Fruit fly (Drosophila melanogaster) whole organism, embryonic: ENCODE results near the gene nanos.
A peak's percentile ranks its signal among the peaks of the same experiment; 100 is the strongest.

Experiments
- ATbp ChIP-seq: fragments of 200-800 bp; sonication (Bioruptor generic); optimal IDR thresholded peaks from 2 replicates; lab custom pipeline; 2017; ENCODE audit warnings: missing biosample characterization, mild to moderate bottlenecking, missing genetic modification characterization, missing genetic modification reagents
- C15 ChIP-seq: fragments of 200-800 bp; sonication (Bioruptor generic); IDR thresholded peaks from 3 replicates; pipeline ENCODE4 v1.3.6; 2022; ENCODE audit warnings: missing biosample characterization, missing genetic modification characterization
- CG10209 ChIP-seq: fragments of 200-800 bp; sonication (Bioruptor generic); optimal IDR thresholded peaks from 3 replicates; lab custom pipeline; 2017; ENCODE audit warnings: missing biosample characterization, mild to moderate bottlenecking, missing genetic modification characterization, missing genetic modification reagents
- CG11723 ChIP-seq: fragments of 200-800 bp; sonication (Bioruptor generic); optimal IDR thresholded peaks from 2 replicates; lab custom pipeline; 2017; ENCODE audit warnings: missing biosample characterization, mild to moderate bottlenecking, missing genetic modification characterization
- CG12391 ChIP-seq: fragments of 200-800 bp; sonication (Bioruptor generic); optimal IDR thresholded peaks from 3 replicates; lab custom pipeline; 2018; ENCODE audit warnings: missing biosample characterization, mild to moderate bottlenecking, missing genetic modification characterization, moderate library complexity
- CG15479 ChIP-seq: fragments of 200-800 bp; sonication (Bioruptor generic); optimal IDR thresholded peaks from 3 replicates; lab custom pipeline; 2019; ENCODE audit warnings: missing biosample characterization, mild to moderate bottlenecking, missing genetic modification characterization, moderate library complexity
- CG17361 ChIP-seq: fragments of 200-800 bp; sonication (Bioruptor generic); IDR thresholded peaks from 3 replicates; pipeline ENCODE4 v1.3.6; 2022; ENCODE audit warnings: missing biosample characterization, missing genetic modification characterization
- CG17612 ChIP-seq: fragments of 200-800 bp; sonication (Bioruptor generic); IDR thresholded peaks from 2 replicates; pipeline ENCODE4 v1.3.6; 2022; ENCODE audit warnings: missing biosample characterization, missing genetic modification characterization
- CG18599 ChIP-seq: fragments of 200-800 bp; sonication (Bioruptor generic); optimal IDR thresholded peaks from 3 replicates; lab custom pipeline; 2017; ENCODE audit warnings: missing biosample characterization, missing genetic modification characterization, mild to moderate bottlenecking, moderate library complexity, missing genetic modification reagents
- CG30403 ChIP-seq: fragments of 200-800 bp; sonication (Bioruptor generic); optimal IDR thresholded peaks from 3 replicates; lab custom pipeline; 2016; ENCODE audit warnings: missing biosample characterization, missing genetic modification characterization
- CG34422 ChIP-seq: fragments of 200-800 bp; sonication (Bioruptor generic); IDR thresholded peaks from 3 replicates; pipeline ENCODE4 v1.3.6; 2022; ENCODE audit warnings: missing biosample characterization, missing genetic modification characterization
- CG4404 ChIP-seq: fragments of 200-800 bp; sonication (Bioruptor generic); IDR thresholded peaks from 2 replicates; pipeline ENCODE4 v1.3.6; 2022; ENCODE audit warnings: missing biosample characterization, missing genetic modification characterization
- CG5953 ChIP-seq: fragments of 200-800 bp; sonication (Bioruptor generic); IDR thresholded peaks from 2 replicates; pipeline ENCODE4 v1.3.6; 2022; ENCODE audit warnings: missing biosample characterization, missing genetic modification characterization
- CG6254 ChIP-seq: fragments of 200-800 bp; sonication (Bioruptor generic); optimal IDR thresholded peaks from 3 replicates; lab custom pipeline; 2017; ENCODE audit warnings: mild to moderate bottlenecking, missing biosample characterization, missing genetic modification reagents, missing genetic modification characterization
- CG7987 ChIP-seq: fragments of 200-800 bp; sonication (Bioruptor generic); optimal IDR thresholded peaks from 2 replicates; lab custom pipeline; 2018; ENCODE audit warnings: missing biosample characterization, mild to moderate bottlenecking, missing genetic modification characterization, moderate library complexity
- CG8089 ChIP-seq: fragments of 200-800 bp; sonication (Bioruptor generic); optimal IDR thresholded peaks from 3 replicates; lab custom pipeline; 2016; ENCODE audit warnings: missing biosample characterization, missing genetic modification characterization
- CG8290 ChIP-seq, 3 experiments: fragments of 200-800 bp; sonication (Bioruptor generic); optimal IDR thresholded peaks; 2 replicates each; lab custom pipeline; 2016 to 2019; ENCODE audit warnings: missing biosample characterization in 3 of 3, missing genetic modification characterization in 3 of 3, mild to moderate bottlenecking in 2 of 3, moderate library complexity in 1 of 3
- CoRest ChIP-seq: fragments of 200-800 bp; sonication (Bioruptor generic); optimal IDR thresholded peaks from 3 replicates; lab custom pipeline; 2018; ENCODE audit warnings: missing biosample characterization, mild to moderate bottlenecking, missing genetic modification characterization, moderate library complexity
- Dad ChIP-seq: fragments of 200-800 bp; sonication (Bioruptor generic); optimal IDR thresholded peaks from 3 replicates; lab custom pipeline; 2016; ENCODE audit warnings: missing biosample characterization, missing genetic modification characterization
- Deaf1 ChIP-seq: fragments of 200-800 bp; optimal IDR thresholded peaks from 3 replicates; lab custom pipeline; 2019; ENCODE audit warnings: missing biosample characterization, mild to moderate bottlenecking, missing genetic modification characterization, moderate library complexity
- Fer2 ChIP-seq: fragments of 200-800 bp; sonication (Bioruptor generic); optimal IDR thresholded peaks from 2 replicates; lab custom pipeline; 2018; ENCODE audit warnings: missing biosample characterization, mild to moderate bottlenecking, missing genetic modification characterization, moderate library complexity
- Hmr ChIP-seq: fragments of 200-800 bp; sonication (Bioruptor generic); optimal IDR thresholded peaks from 3 replicates; lab custom pipeline; 2017; ENCODE audit warnings: mild to moderate bottlenecking, missing biosample characterization, missing genetic modification reagents, missing genetic modification characterization
- Hr3 ChIP-seq: fragments of 200-800 bp; sonication (Bioruptor generic); optimal IDR thresholded peaks from 3 replicates; lab custom pipeline; 2016; ENCODE audit warnings: missing biosample characterization, missing genetic modification characterization
- Mad ChIP-seq: fragments of 200-800 bp; sonication (Bioruptor generic); optimal IDR thresholded peaks from 2 replicates; lab custom pipeline; 2016; ENCODE audit warnings: missing biosample characterization, missing genetic modification characterization
- Meics ChIP-seq: fragments of 200-800 bp; sonication (Bioruptor generic); optimal IDR thresholded peaks from 2 replicates; lab custom pipeline; 2017; ENCODE audit warnings: missing biosample characterization, mild to moderate bottlenecking, missing genetic modification characterization
- Mes4 ChIP-seq: fragments of 200-800 bp; sonication (Bioruptor generic); optimal IDR thresholded peaks from 2 replicates; lab custom pipeline; 2016; ENCODE audit warnings: missing biosample characterization, missing genetic modification characterization
- NK7.1 ChIP-seq: fragments of 200-800 bp; sonication (Bioruptor generic); optimal IDR thresholded peaks from 3 replicates; lab custom pipeline; 2016; ENCODE audit warnings: missing biosample characterization, missing genetic modification characterization
- Oli ChIP-seq: fragments of 200-800 bp; sonication (Bioruptor generic); optimal IDR thresholded peaks from 2 replicates; lab custom pipeline; 2018; ENCODE audit warnings: missing biosample characterization, mild to moderate bottlenecking, missing genetic modification characterization, moderate library complexity
- Rx ChIP-seq: fragments of 200-800 bp; sonication (Bioruptor generic); IDR thresholded peaks from 2 replicates; pipeline ENCODE4 v1.3.6; 2022; ENCODE audit warnings: missing biosample characterization, missing genetic modification characterization
- Sox102F ChIP-seq: fragments of 200-800 bp; sonication (Bioruptor generic); optimal IDR thresholded peaks from 2 replicates; lab custom pipeline; 2018; ENCODE audit warnings: missing biosample characterization, mild to moderate bottlenecking, missing genetic modification characterization, moderate library complexity
- Xbp1 ChIP-seq: fragments of 200-800 bp; sonication (Bioruptor generic); optimal IDR thresholded peaks from 3 replicates; lab custom pipeline; 2016; ENCODE audit warnings: missing biosample characterization, mild to moderate bottlenecking, missing genetic modification characterization
- abd-A ChIP-seq: fragments of 200-800 bp; sonication (Bioruptor generic); optimal IDR thresholded peaks from 3 replicates; lab custom pipeline; 2019; ENCODE audit warnings: missing biosample characterization, mild to moderate bottlenecking, missing genetic modification characterization, moderate library complexity
- ato ChIP-seq: fragments of 200-800 bp; sonication (Bioruptor generic); IDR thresholded peaks from 2 replicates; pipeline ENCODE4 v1.3.6; 2022; ENCODE audit warnings: missing biosample characterization, missing genetic modification characterization; ENCODE audit not compliant: partially characterized antibody
- chn ChIP-seq: fragments of 200-800 bp; sonication (Bioruptor generic); optimal IDR thresholded peaks from 2 replicates; lab custom pipeline; 2016; ENCODE audit warnings: missing biosample characterization, missing genetic modification characterization
- corto ChIP-seq: fragments of 200-800 bp; sonication (Bioruptor generic); optimal IDR thresholded peaks from 2 replicates; lab custom pipeline; 2016; ENCODE audit warnings: missing biosample characterization, mild to moderate bottlenecking, missing genetic modification characterization, moderate library complexity
- danr ChIP-seq: fragments of 200-800 bp; sonication (Bioruptor generic); IDR thresholded peaks from 2 replicates; pipeline ENCODE4 v1.3.6; 2022; ENCODE audit warnings: missing biosample characterization, missing genetic modification characterization
- fd3F ChIP-seq: fragments of 200-800 bp; sonication (Bioruptor generic); optimal IDR thresholded peaks from 2 replicates; lab custom pipeline; 2018; ENCODE audit warnings: missing biosample characterization, mild to moderate bottlenecking, missing genetic modification characterization, moderate library complexity
- fd64A ChIP-seq: fragments of 200-800 bp; sonication (Bioruptor generic); optimal IDR thresholded peaks from 3 replicates; lab custom pipeline; 2018; ENCODE audit warnings: missing biosample characterization, mild to moderate bottlenecking, missing genetic modification characterization
- gcm ChIP-seq: fragments of 200-800 bp; sonication (Bioruptor generic); optimal IDR thresholded peaks from 2 replicates; lab custom pipeline; 2019; ENCODE audit warnings: missing biosample characterization, mild to moderate bottlenecking, missing genetic modification characterization, moderate library complexity
- gfzf ChIP-seq: fragments of 200-800 bp; sonication (Bioruptor generic); optimal IDR thresholded peaks from 2 replicates; lab custom pipeline; 2016; ENCODE audit warnings: missing biosample characterization, mild to moderate bottlenecking, missing genetic modification characterization, moderate library complexity
- ind ChIP-seq: fragments of 200-800 bp; sonication (Bioruptor generic); optimal IDR thresholded peaks from 3 replicates; lab custom pipeline; 2016; ENCODE audit warnings: missing biosample characterization, missing genetic modification characterization
- jumu ChIP-seq: fragments of 200-800 bp; sonication (Bioruptor generic); optimal IDR thresholded peaks from 3 replicates; lab custom pipeline; 2016; ENCODE audit warnings: missing biosample characterization, missing genetic modification characterization
- nerfin-1 ChIP-seq: fragments of 200-800 bp; sonication (Bioruptor generic); optimal IDR thresholded peaks from 3 replicates; lab custom pipeline; 2019; ENCODE audit warnings: missing biosample characterization, mild to moderate bottlenecking, missing genetic modification characterization, moderate library complexity
- pita ChIP-seq: fragments of 200-800 bp; sonication (Bioruptor generic); optimal IDR thresholded peaks from 2 replicates; lab custom pipeline; 2017; ENCODE audit warnings: missing biosample characterization, mild to moderate bottlenecking, missing genetic modification characterization
- prd ChIP-seq, 3 experiments: fragments of >200 bp in 2 of 3; fragments of 200-800 bp in 1 of 3; sonication (Bioruptor generic) in 1 of 3; optimal IDR thresholded peaks in 2 of 3; IDR thresholded peaks in 1 of 3; 2 replicates in 2 of 3; 3 replicates in 1 of 3; pipeline versions ENCODE4 v1.3.6 to Lab custom; 2017 to 2022; ENCODE audit warnings: missing biosample characterization in 1 of 3, missing genetic modification characterization in 1 of 3
- row ChIP-seq: fragments of 200-800 bp; sonication (Bioruptor generic); IDR thresholded peaks from 3 replicates; pipeline ENCODE4 v1.3.6; 2022; ENCODE audit warnings: missing biosample characterization, missing genetic modification characterization
- scrt ChIP-seq: fragments of 200-800 bp; sonication (Bioruptor generic); optimal IDR thresholded peaks from 2 replicates; lab custom pipeline; 2018; ENCODE audit warnings: missing biosample characterization, mild to moderate bottlenecking, missing genetic modification characterization, moderate library complexity
- sens ChIP-seq: fragments of 200-800 bp; sonication (Bioruptor generic); peaks from one replicate; lab custom pipeline; 2016; ENCODE audit warnings: missing biosample characterization, missing genetic modification characterization
- vfl ChIP-seq: fragments of 200-800 bp; sonication (Bioruptor generic); optimal IDR thresholded peaks from 2 replicates; lab custom pipeline; 2016; ENCODE audit warnings: missing biosample characterization, missing genetic modification characterization
- yki ChIP-seq: fragments of >200 bp; optimal IDR thresholded peaks from 3 replicates; lab custom pipeline; 2018

nanos gene

DNA sequence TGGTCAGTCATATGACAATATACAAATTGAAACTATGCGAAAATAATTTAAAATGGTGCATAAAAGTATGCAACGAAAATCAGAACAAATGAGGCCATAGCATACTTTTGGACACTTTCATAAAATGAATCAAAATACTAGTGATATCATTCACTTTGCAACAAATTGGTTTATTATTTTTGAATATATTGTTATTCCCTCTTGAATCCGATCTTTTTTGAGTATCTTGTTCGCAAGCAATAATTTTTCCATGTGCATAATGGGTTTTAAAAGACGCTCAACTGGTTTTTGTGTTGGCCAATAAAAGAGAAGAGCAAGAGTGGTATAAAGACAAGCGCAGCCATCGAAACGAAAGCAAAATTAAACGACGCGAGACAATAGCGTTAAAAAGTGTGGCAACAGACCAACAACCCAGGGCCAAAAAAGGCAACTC, 30.7 kb downstream of the nanos start (continued):
- TF ChIP-seq ATbp (GFP tag; lab: Kevin White, UChicago) (no peak), vfl (GFP tag; lab: Kevin White, UChicago) (no peak), CG17612 (GFP tag; lab: Robert Waterston, UW) (peak; percentile 98), row (GFP tag; lab: Robert Waterston, UW) (peak; percentile 68), gcm (GFP tag; lab: Kevin White, UChicago) (no peak), CoRest (tag; lab: Kevin White, UChicago) (peak; percentile 48), CG30403 (GFP tag; lab: Kevin White, UChicago) (peak; percentile 24), CG6254 (GFP tag; lab: Kevin White, UChicago) (no peak), jumu (no peak), CG12391 (tag; lab: Kevin White, UChicago) (peak; percentile 19), danr (GFP tag; lab: Robert Waterston, UW) (no peak), Rx (GFP tag; lab: Robert Waterston, UW) (no peak), sens (GFP tag; lab: Kevin White, UChicago) (peak; percentile 62), NK7.1 (GFP tag; lab: Kevin White, UChicago) (no peak), CG8089 (GFP tag; lab: Kevin White, UChicago) (no peak), CG5953 (no peak), Hr3 (no peak), CG18599 (GFP tag; lab: Kevin White, UChicago) (peak; percentile 4), CG34422 (GFP tag; lab: Robert Waterston, UW) (no peak), abd-A (peak; percentile 15), pita (GFP tag; lab: Kevin White, UChicago) (no peak), Fer2 (tag; lab: Kevin White, UChicago) (no peak), Dad (GFP tag; lab: Kevin White, UChicago) (no peak), CG10209 (GFP tag; lab: Kevin White, UChicago) (peak; percentile 6), CG15479 (GFP tag; lab: Kevin White, UChicago) (no peak), Hmr (peak; percentile 35), nerfin-1 (no peak), CG17361 (0 out of 3 replicates have a peak, but pooled peaks have one; percentile 21), ato (no peak), Deaf1 (tag; lab: Kevin White, UChicago) (peak; percentile 1), CG11723 (no peak), yki (lab: Kevin White, UChicago) (no peak), Sox102F (GFP tag; lab: Kevin White, UChicago) (peak; percentile 18), C15 (no peak), ind (peak; percentile 42), fd64A (GFP tag; lab: Kevin White, UChicago) (no peak), CG7987 (GFP tag; lab: Kevin White, UChicago) (no peak), Meics (GFP tag; lab: Kevin White, UChicago) (peak; percentile 21), fd3F (peak; percentile 22), Mad (GFP tag; lab: Kevin White, UChicago) (no peak), CG4404 (GFP tag; lab: Robert Waterston, UW) (no peak), chn (GFP tag; lab: Kevin White, UChicago) (no peak), Mes4 (GFP tag; lab: Kevin White, UChicago) (no peak), gfzf (no peak), scrt (GFP tag; lab: Kevin White, UChicago) (peak; percentile 14), corto (no peak), CG8290 (GFP tag; optimal IDR thresholded peaks at IDR 0.05; lab: Kevin White, UChicago) (peak; percentile 98), CG8290 (tag; optimal IDR thresholded peaks at IDR 0.05; lab: Kevin White, UChicago) (peak; percentile 76 to 100), Oli (peak; percentile 44), Xbp1 (GFP tag; lab: Kevin White, UChicago) (no peak), prd (optimal IDR thresholded peaks at IDR 0.05; lab: Kevin White, UChicago) (no peak), prd (GFP tag; IDR thresholded peaks at IDR 0.05; lab: Robert Waterston, UW) (no peak)
